Worm (Caenorhabditis elegans): Measurements from ENCODE around the gene zchc-1A.

Gene zchc-1A

ce11 chrX:5183931-5184330, 9.8 kb downstream of the zchc-1A start, which contains the start of gene T03G11.9:
TSS of gene T03G11.9 (plus strand) at chrX:5184231.
- TF ChIP-seq madf-2 (tag; optimal IDR thresholded peaks at IDR 0.05) (no peak), odd-2 (tag; optimal IDR thresholded peaks at IDR 0.05) (no peak), fax-1 (tag; optimal IDR thresholded peaks at IDR 0.05) (no peak), pat-9 (tag; optimal IDR thresholded peaks at IDR 0.05) (no peak), ceh-6 (GFP tag; optimal IDR thresholded peaks at IDR 0.05) (no peak), rnt-1 (tag; optimal IDR thresholded peaks at IDR 0.05) (no peak), nfya-1 (tag; optimal IDR thresholded peaks at IDR 0.05) (no peak), lin-11 (tag; optimal IDR thresholded peaks at IDR 0.05) (no peak), eyg-1 (tag; optimal IDR thresholded peaks at IDR 0.05) (no peak), ceh-22 (tag; optimal IDR thresholded peaks at IDR 0.05) (no peak), syd-9 (tag; optimal IDR thresholded peaks at IDR 0.05) (no peak), fkh-10 (GFP tag; optimal IDR thresholded peaks at IDR 0.05) (no peak), unc-86 (tag; optimal IDR thresholded peaks at IDR 0.05) (no peak), sdc-2 (tag; optimal IDR thresholded peaks at IDR 0.05) (no peak), hlh-30 (tag; optimal IDR thresholded peaks at IDR 0.05; ENCODE audit: insufficient read depth) (no peak), nhr-232 (tag; optimal IDR thresholded peaks at IDR 0.05) (no peak), K09A11.1 (tag; optimal IDR thresholded peaks at IDR 0.05; ENCODE audit: insufficient read depth) (no peak)

DNA sequence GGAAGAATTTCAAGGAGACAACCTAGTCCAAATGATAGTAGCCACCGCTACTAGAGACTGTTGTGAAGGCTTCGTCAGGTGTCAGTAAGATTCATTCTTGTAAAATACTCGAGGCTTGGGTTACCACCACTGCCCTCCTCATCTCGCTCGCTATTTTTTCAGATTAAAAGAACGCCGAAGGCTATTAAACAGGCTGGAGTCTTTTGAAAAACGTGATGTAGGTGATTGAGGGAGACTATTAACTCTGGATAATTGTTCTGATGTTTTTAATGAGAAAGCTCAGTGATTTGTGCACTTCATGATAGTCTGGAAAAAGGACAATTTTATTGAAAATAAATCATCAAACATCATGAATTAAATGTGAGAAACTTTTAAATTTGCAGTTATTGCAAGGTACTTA, 14.8 kb downstream of the zchc-1A start, which contains the start of gene zig-6:
Gene zig-6, minus strand, starts transcription at position 101 of the 400 bp plus-strand sequence.
- TF ChIP-seq ceh-30 (tag; optimal IDR thresholded peaks at IDR 0.05) (no peak), ets-4 (tag; optimal IDR thresholded peaks at IDR 0.05) (no peak), ttx-3 (tag; optimal IDR thresholded peaks at IDR 0.05) (no peak), pag-3 (tag; optimal IDR thresholded peaks at IDR 0.05; ENCODE audit: borderline replicate concordance) (no peak), hlh-13 (GFP tag; optimal IDR thresholded peaks at IDR 0.05) (no peak), nhr-232 (tag; optimal IDR thresholded peaks at IDR 0.05) (no peak), ceh-24 (tag; optimal IDR thresholded peaks at IDR 0.05) (no peak), ceh-6 (GFP tag; optimal IDR thresholded peaks at IDR 0.05) (no peak), sox-2 (GFP tag; IDR thresholded peaks at IDR 0.05) (no peak), hlh-15 (tag; optimal IDR thresholded peaks at IDR 0.05) (no peak), zip-5 (tag; optimal IDR thresholded peaks at IDR 0.05) (no peak), sdc-2 (tag; optimal IDR thresholded peaks at IDR 0.05) (no peak), nfya-1 (tag; optimal IDR thresholded peaks at IDR 0.05) (no peak), rnt-1 (tag; optimal IDR thresholded peaks at IDR 0.05) (no peak), ceh-45 (GFP tag; IDR thresholded peaks at IDR 0.05) (no peak), syd-9 (tag; optimal IDR thresholded peaks at IDR 0.05) (no peak), fkh-10 (GFP tag; optimal IDR thresholded peaks at IDR 0.05) (no peak), ceh-34 (tag; optimal IDR thresholded peaks at IDR 0.05) (no peak), elt-2 (tag; optimal IDR thresholded peaks at IDR 0.05) (no peak)

ce11 chrX:5190061-5190460, 15.9 kb downstream of the zchc-1A start:
- no peak for TF ChIP-seq ceh-9 (tag; optimal IDR thresholded peaks at IDR 0.05)
- no peak for TF ChIP-seq pat-9 (tag; optimal IDR thresholded peaks at IDR 0.05)
- no peak for TF ChIP-seq hlh-15 (tag; optimal IDR thresholded peaks at IDR 0.05)
- no peak for TF ChIP-seq unc-86 (tag; optimal IDR thresholded peaks at IDR 0.05)
- no peak for TF ChIP-seq pag-3 (tag; optimal IDR thresholded peaks at IDR 0.05; ENCODE audit: borderline replicate concordance)
- TF ChIP-seq fkh-10 (GFP tag; optimal IDR thresholded peaks at IDR 0.05) = no peak
- TF ChIP-seq nhr-232 (tag; optimal IDR thresholded peaks at IDR 0.05) = no peak
- TF ChIP-seq tbx-2 (tag; optimal IDR thresholded peaks at IDR 0.05) = no peak
- TF ChIP-seq nhr-11 (tag; optimal IDR thresholded peaks at IDR 0.05) = no peak
- no peak for TF ChIP-seq mec-3 (tag; optimal IDR thresholded peaks at IDR 0.05; ENCODE audit: borderline replicate concordance)
- TF ChIP-seq dmd-4 (tag; optimal IDR thresholded peaks at IDR 0.05; ENCODE audit: borderline replicate concordance) = no peak
- no peak for TF ChIP-seq madf-2 (tag; optimal IDR thresholded peaks at IDR 0.05)
- no peak for TF ChIP-seq F13H6.1 (tag; optimal IDR thresholded peaks at IDR 0.05)
- no peak for TF ChIP-seq K02D7.2 (tag; optimal IDR thresholded peaks at IDR 0.05)
- no peak for TF ChIP-seq hlh-6 (tag; optimal IDR thresholded peaks at IDR 0.05)

Measured in whole organism, late embryonic.